Fruit fly (Drosophila melanogaster) whole organism, adult: ENCODE results near the gene IA-2.
A peak's percentile ranks its signal among the peaks of the same experiment; 100 is the strongest.

Experiments used
- CG11617 ChIP-seq: fragments of 200-800 bp; sonication (Bioruptor generic); optimal IDR thresholded peaks from 2 replicates; lab custom pipeline; 2017; ENCODE audit warnings: mild to moderate bottlenecking, missing biosample characterization, missing genetic modification reagents, missing genetic modification characterization
- CG12768 ChIP-seq: fragments of 200-800 bp; sonication (Bioruptor generic); optimal IDR thresholded peaks from 2 replicates; lab custom pipeline; 2017; ENCODE audit warnings: missing biosample characterization, missing genetic modification characterization, mild to moderate bottlenecking, moderate library complexity, missing genetic modification reagents
- CG14711 ChIP-seq: fragments of 200-800 bp; sonication (Bioruptor generic); optimal IDR thresholded peaks from 2 replicates; lab custom pipeline; 2018; ENCODE audit warnings: missing biosample characterization, mild to moderate bottlenecking, missing genetic modification characterization, moderate library complexity
- CG1620 ChIP-seq: fragments of 200-800 bp; sonication (Bioruptor generic); optimal IDR thresholded peaks from 2 replicates; lab custom pipeline; 2016; ENCODE audit warnings: missing biosample characterization, missing genetic modification characterization
- CG33017 ChIP-seq: fragments of 200-800 bp; sonication (Bioruptor generic); optimal IDR thresholded peaks from 2 replicates; lab custom pipeline; 2018; ENCODE audit warnings: missing biosample characterization, mild to moderate bottlenecking, missing genetic modification characterization, moderate library complexity
- CG5204 ChIP-seq: fragments of 200-800 bp; sonication (Bioruptor generic); optimal IDR thresholded peaks from 2 replicates; lab custom pipeline; 2016; ENCODE audit warnings: missing biosample characterization, missing genetic modification characterization
- CG7045 ChIP-seq: fragments of 200-800 bp; sonication (Bioruptor generic); optimal IDR thresholded peaks from 2 replicates; lab custom pipeline; 2017; ENCODE audit warnings: missing biosample characterization, mild to moderate bottlenecking, missing genetic modification characterization
- CG7101 ChIP-seq: fragments of 200-800 bp; sonication (Bioruptor generic); optimal IDR thresholded peaks from 2 replicates; lab custom pipeline; 2018; ENCODE audit warnings: missing biosample characterization, mild to moderate bottlenecking, missing genetic modification characterization, moderate library complexity
- Clk ChIP-seq: fragments of 200-800 bp; sonication (Bioruptor generic); optimal IDR thresholded peaks from 2 replicates; lab custom pipeline; 2017; ENCODE audit warnings: missing biosample characterization, missing genetic modification characterization
- Crg-1 ChIP-seq: fragments of 200-800 bp; sonication (Bioruptor generic); optimal IDR thresholded peaks from 2 replicates; lab custom pipeline; 2016; ENCODE audit warnings: missing biosample characterization, missing genetic modification characterization
- Hr96 ChIP-seq: fragments of 200-800 bp; sonication (Bioruptor generic); optimal IDR thresholded peaks from 2 replicates; lab custom pipeline; 2016; ENCODE audit warnings: missing biosample characterization, missing genetic modification characterization
- Mnt ChIP-seq: fragments of 200-800 bp; sonication (Bioruptor generic); optimal IDR thresholded peaks from 2 replicates; lab custom pipeline; 2016; ENCODE audit warnings: missing biosample characterization, mild to moderate bottlenecking, missing genetic modification characterization
- bab1 ChIP-seq: fragments of 200-800 bp; sonication (Bioruptor generic); optimal IDR thresholded peaks from 3 replicates; lab custom pipeline; 2019; ENCODE audit warnings: missing biosample characterization, mild to moderate bottlenecking, missing genetic modification characterization, moderate library complexity
- cic ChIP-seq: fragments of 200-800 bp; sonication (Bioruptor generic); optimal IDR thresholded peaks from 2 replicates; lab custom pipeline; 2017; ENCODE audit warnings: missing biosample characterization, mild to moderate bottlenecking, missing genetic modification characterization, moderate library complexity
- cnc ChIP-seq, 2 experiments: fragments of >200 bp; optimal IDR thresholded peaks; 2 replicates each; lab custom pipeline; 2017
- kay ChIP-seq: fragments of 200-800 bp; sonication (Bioruptor generic); peaks from one replicate; lab custom pipeline; 2016; ENCODE audit warnings: missing biosample characterization, missing genetic modification characterization, borderline replicate concordance
- ovo ChIP-seq: fragments of 200-800 bp; sonication (Bioruptor generic); optimal IDR thresholded peaks from 2 replicates; lab custom pipeline; 2016; ENCODE audit warnings: missing biosample characterization, missing genetic modification characterization
- pad ChIP-seq: fragments of 200-800 bp; sonication (Bioruptor generic); optimal IDR thresholded peaks from 3 replicates; lab custom pipeline; 2017; ENCODE audit warnings: missing biosample characterization, missing genetic modification characterization, mild to moderate bottlenecking, moderate library complexity, missing genetic modification reagents
- tj ChIP-seq: fragments of 200-800 bp; sonication (Bioruptor generic); optimal IDR thresholded peaks from 3 replicates; lab custom pipeline; 2017; ENCODE audit warnings: missing biosample characterization, mild to moderate bottlenecking, missing genetic modification characterization, moderate library complexity
- toe ChIP-seq: fragments of 200-800 bp; sonication (Bioruptor generic); optimal IDR thresholded peaks from 2 replicates; lab custom pipeline; 2016; ENCODE audit warnings: missing biosample characterization, missing genetic modification characterization

The IA-2 gene

DNA sequence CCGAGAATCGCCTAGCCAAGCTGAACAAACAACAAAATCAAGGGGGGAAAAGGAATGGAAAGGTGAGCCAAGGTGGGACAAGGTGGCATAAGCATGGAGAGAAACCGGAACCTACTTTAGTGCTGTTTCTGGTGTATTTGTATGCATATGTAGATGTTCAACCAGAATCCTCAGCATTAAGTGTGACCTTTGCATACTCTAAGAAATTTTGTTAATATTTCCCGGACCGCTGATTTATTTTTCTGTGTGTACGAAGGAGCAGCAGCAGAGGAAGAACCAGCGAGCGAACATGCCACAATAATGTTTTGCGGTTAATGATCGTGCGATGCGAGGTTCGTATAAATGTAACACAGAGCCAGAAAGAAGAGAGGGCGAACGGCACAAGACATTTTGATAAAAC, 17.2 kb upstream of the IA-2 start:
- TF ChIP-seq bab1 (no peak), pad (no peak), CG11617 (GFP tag; lab: Kevin White, UChicago) (no peak)

- TF ChIP-seq CG11617 (GFP tag; lab: Kevin White, UChicago) (no peak), CG12768 (GFP tag; lab: Kevin White, UChicago) (no peak), tj (GFP tag; lab: Kevin White, UChicago) (no peak), CG7045 (GFP tag; lab: Kevin White, UChicago) (no peak), cic (GFP tag; lab: Kevin White, UChicago) (no peak), CG5204 (GFP tag; lab: Kevin White, UChicago) (no peak), Clk (GFP tag; lab: Kevin White, UChicago) (no peak), CG7101 (tag; lab: Kevin White, UChicago) (no peak), kay (no peak), Hr96 (GFP tag; lab: Kevin White, UChicago) (no peak), bab1 (no peak), CG1620 (GFP tag; lab: Kevin White, UChicago) (no peak), Mnt (GFP tag; lab: Kevin White, UChicago) (no peak), cnc (optimal IDR thresholded peaks at IDR 0.05; lab: Kevin White, UChicago) (no peak), pad (no peak), Crg-1 (no peak), CG14711 (no peak)
Measured at dm6 chr2L:1064544-1064943, 16.7 kb upstream of the IA-2 start.

DNA sequence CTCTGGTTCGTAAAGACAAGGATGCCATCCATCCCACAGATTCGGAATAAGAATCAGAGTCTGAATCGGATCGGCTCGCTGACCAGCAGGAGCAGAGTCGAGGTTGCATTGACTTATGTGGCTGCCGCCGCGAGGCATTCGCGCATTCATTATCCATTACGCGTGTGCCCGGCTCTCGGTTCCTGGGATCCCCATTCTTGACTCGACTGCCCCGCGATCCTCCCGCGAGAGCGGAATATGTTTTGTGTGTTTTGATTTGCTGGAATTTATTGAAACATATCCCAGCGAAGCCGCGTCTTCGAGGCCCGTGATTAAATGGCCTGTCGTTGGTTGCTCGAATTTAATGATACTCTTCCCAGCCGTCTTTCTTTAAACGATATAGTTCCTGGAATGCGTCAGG, 15.8 kb upstream of the IA-2 start:
- TF ChIP-seq cic (GFP tag; lab: Kevin White, UChicago) (no peak), Clk (GFP tag; lab: Kevin White, UChicago) (no peak), Crg-1 (no peak), CG11617 (GFP tag; lab: Kevin White, UChicago) (no peak)

dm6 chr2L:1062473-1063363, 14.9 kb upstream of the IA-2 start:
- TF ChIP-seq pad (peak; percentile 24), Mnt (GFP tag; lab: Kevin White, UChicago) (no peak), cnc (optimal IDR thresholded peaks at IDR 0.05; lab: Kevin White, UChicago) (no peak)

DNA sequence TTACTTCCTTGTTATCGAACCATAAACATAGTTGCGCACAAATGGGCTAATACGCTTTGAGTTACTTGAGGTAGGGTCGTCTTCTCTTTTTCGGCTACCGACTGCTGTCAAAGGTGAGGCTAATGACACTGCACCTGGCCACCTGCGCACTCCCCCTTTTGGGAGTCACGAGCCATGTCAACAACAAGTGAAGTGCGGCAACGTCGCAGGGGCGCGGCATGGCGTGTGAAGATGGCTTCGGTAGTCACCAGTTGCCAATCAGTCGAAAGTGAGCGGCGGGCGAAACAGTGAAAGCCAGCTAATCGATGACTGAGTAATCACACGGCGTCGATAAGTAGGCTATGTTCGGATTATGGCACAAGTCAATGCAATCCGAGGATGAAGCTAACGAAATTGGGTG, 9.7 kb upstream of the IA-2 start:
- TF ChIP-seq CG7045 (GFP tag; lab: Kevin White, UChicago): no peak
- TF ChIP-seq CG1620 (GFP tag; lab: Kevin White, UChicago): no peak
- TF ChIP-seq CG11617 (GFP tag; lab: Kevin White, UChicago): no peak
- TF ChIP-seq ovo: no peak
- TF ChIP-seq tj (GFP tag; lab: Kevin White, UChicago): no peak
- no peak for TF ChIP-seq Mnt (GFP tag; lab: Kevin White, UChicago)
- no peak for TF ChIP-seq Crg-1
- no peak for TF ChIP-seq kay
- no peak for TF ChIP-seq cic (GFP tag; lab: Kevin White, UChicago)
- TF ChIP-seq CG14711: no peak
- TF ChIP-seq Clk (GFP tag; lab: Kevin White, UChicago): no peak
- TF ChIP-seq CG5204 (GFP tag; lab: Kevin White, UChicago): no peak

DNA sequence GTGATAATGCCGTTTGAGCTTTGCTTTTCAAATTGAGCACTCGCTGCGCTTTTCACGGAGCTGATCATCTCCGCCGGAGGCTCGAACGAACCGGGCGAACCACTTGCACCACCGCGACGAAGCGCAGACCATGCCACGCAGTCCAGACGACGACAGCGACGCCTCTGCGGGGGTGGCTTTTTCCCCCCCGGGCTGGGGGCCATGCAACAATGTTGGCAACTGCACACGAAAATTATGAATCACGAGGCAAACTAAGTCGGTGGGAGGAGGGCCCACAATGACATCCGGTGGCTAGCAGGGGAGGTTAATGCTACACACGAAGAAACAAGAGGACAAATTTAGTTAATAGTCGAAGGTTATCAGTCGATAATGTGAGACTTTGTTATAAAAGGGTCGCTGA, 8.8 kb upstream of the IA-2 start:
- TF ChIP-seq Crg-1: no peak
- no peak for TF ChIP-seq CG5204 (GFP tag; lab: Kevin White, UChicago)
- TF ChIP-seq cic (GFP tag; lab: Kevin White, UChicago): no peak
- TF ChIP-seq Mnt (GFP tag; lab: Kevin White, UChicago): no peak
- no peak for TF ChIP-seq CG14711
- no peak for TF ChIP-seq cnc (optimal IDR thresholded peaks at IDR 0.05; lab: Kevin White, UChicago)
- no peak for TF ChIP-seq bab1
- no peak for TF ChIP-seq CG7045 (GFP tag; lab: Kevin White, UChicago)
- no peak for TF ChIP-seq ovo
- no peak for TF ChIP-seq CG33017 (tag; lab: Kevin White, UChicago)
- no peak for TF ChIP-seq toe
- no peak for TF ChIP-seq Hr96 (GFP tag; lab: Kevin White, UChicago)
- no peak for TF ChIP-seq kay
- no peak for TF ChIP-seq CG1620 (GFP tag; lab: Kevin White, UChicago)
- TF ChIP-seq CG12768 (GFP tag; lab: Kevin White, UChicago): no peak
- no peak for TF ChIP-seq CG7101 (tag; lab: Kevin White, UChicago)
- TF ChIP-seq tj (GFP tag; lab: Kevin White, UChicago): no peak
- TF ChIP-seq pad: no peak
- no peak for TF ChIP-seq Clk (GFP tag; lab: Kevin White, UChicago)
- no peak for TF ChIP-seq CG11617 (GFP tag; lab: Kevin White, UChicago)

- TF ChIP-seq CG7045 (GFP tag; lab: Kevin White, UChicago) (no peak), CG11617 (GFP tag; lab: Kevin White, UChicago) (no peak), Mnt (GFP tag; lab: Kevin White, UChicago) (no peak), kay (no peak), Hr96 (GFP tag; lab: Kevin White, UChicago) (no peak), cnc (optimal IDR thresholded peaks at IDR 0.05; lab: Kevin White, UChicago) (no peak), CG33017 (tag; lab: Kevin White, UChicago) (no peak)
Measured at dm6 chr2L:1049361-1049760, 1.5 kb upstream of the IA-2 start.
